Fruit fly (Drosophila melanogaster): ENCODE measurements around the gene CG5004.

Gene CG5004

DNA sequence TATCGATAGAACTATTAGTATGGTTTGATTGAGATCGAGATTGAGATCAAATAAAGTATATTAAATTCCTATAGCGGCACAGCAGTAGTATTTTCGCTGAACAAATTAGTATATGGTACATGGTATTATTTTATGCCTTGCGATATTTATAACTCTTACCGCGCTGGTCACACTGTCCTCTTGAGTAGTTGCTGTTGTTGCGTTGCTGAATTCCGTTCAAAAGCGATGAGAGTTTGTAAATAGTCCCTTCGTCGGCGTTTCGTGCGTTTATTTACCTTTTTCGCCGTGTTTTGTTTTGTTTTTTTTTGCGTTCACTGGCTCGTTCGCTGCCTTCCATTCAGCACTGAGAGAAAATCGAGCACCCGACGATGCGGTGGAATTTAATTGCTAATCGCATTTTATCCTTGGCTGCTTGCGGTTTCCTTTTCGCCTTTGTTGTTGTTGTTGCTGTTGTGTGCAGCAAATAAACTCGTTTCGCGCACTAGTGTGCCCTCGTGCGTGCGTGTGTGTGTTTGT lies at the start of gene CG5004 (continued):
- TF ChIP-seq CG7556 (GFP tag; optimal IDR thresholded peaks at IDR 0.05) (no peak), CG7786 (GFP tag; optimal IDR thresholded peaks at IDR 0.05) (no peak), gfzf (GFP tag; optimal IDR thresholded peaks at IDR 0.05) (peak; percentile 77), Oaz (GFP tag; IDR thresholded peaks at IDR 0.05) (no peak), Hr78 (GFP tag; optimal IDR thresholded peaks at IDR 0.05) (no peak), HLH4C (GFP tag; IDR thresholded peaks at IDR 0.05; ENCODE audit: partially characterized antibody) (0 out of 3 replicates have a peak, but pooled peaks have one; percentile 38), dati (GFP tag; IDR thresholded peaks at IDR 0.05) (no peak), da (GFP tag; optimal IDR thresholded peaks at IDR 0.05) (no peak), Usf (GFP tag; optimal IDR thresholded peaks at IDR 0.05) (no peak), CG14441 (GFP tag; IDR thresholded peaks at IDR 0.05) (0 out of 2 replicates have a peak, but pooled peaks have one; percentile 16), cad (GFP tag; optimal IDR thresholded peaks at IDR 0.05) (no peak), CG1529 (GFP tag; optimal IDR thresholded peaks at IDR 0.05) (no peak), her (GFP tag; optimal IDR thresholded peaks at IDR 0.05) (peak; percentile 21), Lim3 (GFP tag; IDR thresholded peaks at IDR 0.05) (no peak), slbo (GFP tag; IDR thresholded peaks at IDR 0.05) (no peak), CG7987 (GFP tag; optimal IDR thresholded peaks at IDR 0.05) (no peak), Rx (GFP tag; IDR thresholded peaks at IDR 0.05) (no peak), CG17802 (tag; optimal IDR thresholded peaks at IDR 0.05) (no peak), CHES-1-like (GFP tag; optimal IDR thresholded peaks at IDR 0.05) (peak; percentile 49), CG11456 (GFP tag; IDR thresholded peaks at IDR 0.05) (no peak), CG18476 (GFP tag; optimal IDR thresholded peaks at IDR 0.05) (no peak), ato (GFP tag; IDR thresholded peaks at IDR 0.05; ENCODE audit: partially characterized antibody) (peak; percentile 49; the same call in 1 of the 2 replicates), Xbp1 (GFP tag; optimal IDR thresholded peaks at IDR 0.05) (no peak), CG3407 (GFP tag; optimal IDR thresholded peaks at IDR 0.05) (no peak), ERR (GFP tag; optimal IDR thresholded peaks at IDR 0.05) (no peak), CG34422 (GFP tag; IDR thresholded peaks at IDR 0.05) (peak; percentile 78; the same call in 1 of the 3 replicates), CG7839 (tag; optimal IDR thresholded peaks at IDR 0.05) (no peak), CG2202 (tag; optimal IDR thresholded peaks at IDR 0.05) (no peak), CG34376 (GFP tag; optimal IDR thresholded peaks at IDR 0.05) (peak; percentile 32), p53 (GFP tag; optimal IDR thresholded peaks at IDR 0.05) (no peak), Adf1 (GFP tag; IDR thresholded peaks at IDR 0.05) (no peak), pho (GFP tag; optimal IDR thresholded peaks at IDR 0.05) (no peak), CG10462 (GFP tag; optimal IDR thresholded peaks at IDR 0.05) (no peak), schlank (tag; optimal IDR thresholded peaks at IDR 0.05) (no peak), CG2712 (tag; optimal IDR thresholded peaks at IDR 0.05) (no peak), CG42726 (GFP tag; IDR thresholded peaks at IDR 0.05; ENCODE audit: partially characterized antibody) (0 out of 2 replicates have a peak, but pooled peaks have one; percentile 41), HmgZ (tag; optimal IDR thresholded peaks at IDR 0.05) (peak; percentile 45), Dad (GFP tag; optimal IDR thresholded peaks at IDR 0.05) (no peak), TFAM (GFP tag; optimal IDR thresholded peaks at IDR 0.05) (no peak), en (GFP tag; optimal IDR thresholded peaks at IDR 0.05) (no peak), HmgD (GFP tag; optimal IDR thresholded peaks at IDR 0.05) (no peak), otp (GFP tag; IDR thresholded peaks at IDR 0.05) (no peak), chn (GFP tag; optimal IDR thresholded peaks at IDR 0.05) (no peak), Bdp1 (GFP tag; optimal IDR thresholded peaks at IDR 0.05) (no peak), al (GFP tag; IDR thresholded peaks at IDR 0.05) (no peak), CG30403 (GFP tag; optimal IDR thresholded peaks at IDR 0.05) (no peak), fu2 (GFP tag; optimal IDR thresholded peaks at IDR 0.05) (no peak), fru (optimal IDR thresholded peaks at IDR 0.05) (no peak), ewg (GFP tag; optimal IDR thresholded peaks at IDR 0.05) (no peak), CG12659 (GFP tag; optimal IDR thresholded peaks at IDR 0.05) (peak; percentile 63), CG15269 (tag; optimal IDR thresholded peaks at IDR 0.05) (no peak), bowl (GFP tag; IDR thresholded peaks at IDR 0.05) (no peak)

All from whole organism, embryonic.